Fruit fly (Drosophila melanogaster) whole organism, embryonic: ENCODE data around the gene sr.

Experiments used
- Atf3 ChIP-seq: fragments of 200-800 bp; sonication (Bioruptor generic); optimal IDR thresholded peaks from 3 replicates; lab custom pipeline; 2016; ENCODE audit warnings: missing biosample characterization, missing genetic modification characterization
- BEAF-32 ChIP-seq: fragments of 200-800 bp; sonication (Bioruptor generic); optimal IDR thresholded peaks from 3 replicates; lab custom pipeline; 2017; ENCODE audit warnings: missing biosample characterization, missing genetic modification characterization, mild to moderate bottlenecking, moderate library complexity, missing genetic modification reagents
- CG10267 ChIP-seq: fragments of 200-800 bp; sonication (Bioruptor generic); optimal IDR thresholded peaks from 2 replicates; lab custom pipeline; 2018; ENCODE audit warnings: missing biosample characterization, mild to moderate bottlenecking, missing genetic modification characterization, moderate library complexity
- CG15011 ChIP-seq: fragments of 200-800 bp; sonication (Bioruptor generic); optimal IDR thresholded peaks from 3 replicates; lab custom pipeline; 2018; ENCODE audit warnings: missing biosample characterization, mild to moderate bottlenecking, missing genetic modification characterization
- CG15073 ChIP-seq: fragments of 200-800 bp; sonication (Bioruptor generic); optimal IDR thresholded peaks from 2 replicates; lab custom pipeline; 2016; ENCODE audit warnings: missing biosample characterization, missing genetic modification characterization
- CG15514 ChIP-seq: fragments of 200-800 bp; sonication (Bioruptor generic); optimal IDR thresholded peaks from 3 replicates; lab custom pipeline; 2017; ENCODE audit warnings: missing biosample characterization, missing genetic modification characterization, mild to moderate bottlenecking, moderate library complexity, missing genetic modification reagents
- CG15601 ChIP-seq: fragments of 200-800 bp; sonication (Bioruptor generic); optimal IDR thresholded peaks from 3 replicates; lab custom pipeline; 2019; ENCODE audit warnings: missing biosample characterization, mild to moderate bottlenecking, missing genetic modification characterization, moderate library complexity
- CG1603 ChIP-seq: fragments of 200-800 bp; sonication (Bioruptor generic); optimal IDR thresholded peaks from 2 replicates; lab custom pipeline; 2019; ENCODE audit warnings: missing biosample characterization, mild to moderate bottlenecking, missing genetic modification characterization, moderate library complexity
- CG1792 ChIP-seq: fragments of 200-800 bp; sonication (Bioruptor generic); optimal IDR thresholded peaks from 2 replicates; lab custom pipeline; 2016; ENCODE audit warnings: missing biosample characterization, missing genetic modification characterization
- CG2116 ChIP-seq: fragments of 200-800 bp; sonication (Bioruptor generic); optimal IDR thresholded peaks from 3 replicates; lab custom pipeline; 2018; ENCODE audit warnings: missing biosample characterization, mild to moderate bottlenecking, missing genetic modification characterization
- CG2712 ChIP-seq: fragments of 200-800 bp; optimal IDR thresholded peaks from 3 replicates; lab custom pipeline; 2019; ENCODE audit warnings: missing biosample characterization, mild to moderate bottlenecking, missing genetic modification characterization, moderate library complexity
- CG30431 ChIP-seq: fragments of 200-800 bp; sonication (Bioruptor generic); optimal IDR thresholded peaks from 2 replicates; lab custom pipeline; 2017; ENCODE audit warnings: missing biosample characterization, missing genetic modification characterization
- CG3838 ChIP-seq: fragments of 200-800 bp; sonication (Bioruptor generic); optimal IDR thresholded peaks from 3 replicates; lab custom pipeline; 2016; ENCODE audit warnings: missing biosample characterization, missing genetic modification characterization
- CG4328 ChIP-seq: fragments of 200-800 bp; sonication (Bioruptor generic); optimal IDR thresholded peaks from 3 replicates; lab custom pipeline; 2017; ENCODE audit warnings: missing biosample characterization, missing genetic modification reagents, missing genetic modification characterization
- CG4617 ChIP-seq: fragments of 200-800 bp; sonication (Bioruptor generic); optimal IDR thresholded peaks from 3 replicates; lab custom pipeline; 2016; ENCODE audit warnings: missing biosample characterization, missing genetic modification characterization, borderline replicate concordance
- CG5180 ChIP-seq: fragments of 200-800 bp; sonication (Bioruptor generic); optimal IDR thresholded peaks from 3 replicates; lab custom pipeline; 2017; ENCODE audit warnings: missing biosample characterization, missing genetic modification characterization, mild to moderate bottlenecking, moderate library complexity, missing genetic modification reagents
- CG6654 ChIP-seq: fragments of 200-800 bp; sonication (Bioruptor generic); optimal IDR thresholded peaks from 2 replicates; lab custom pipeline; 2017; ENCODE audit warnings: missing biosample characterization, mild to moderate bottlenecking, missing genetic modification characterization
- CG8089 ChIP-seq: fragments of 200-800 bp; sonication (Bioruptor generic); optimal IDR thresholded peaks from 3 replicates; lab custom pipeline; 2016; ENCODE audit warnings: missing biosample characterization, missing genetic modification characterization
- CG8281 ChIP-seq: fragments of 200-800 bp; sonication (Bioruptor generic); optimal IDR thresholded peaks from 2 replicates; lab custom pipeline; 2018; ENCODE audit warnings: missing biosample characterization, mild to moderate bottlenecking, missing genetic modification characterization, moderate library complexity
- CG8290 ChIP-seq, 3 experiments: fragments of 200-800 bp; sonication (Bioruptor generic); optimal IDR thresholded peaks; 2 replicates each; lab custom pipeline; 2016 to 2019; ENCODE audit warnings: missing biosample characterization in 3 of 3, missing genetic modification characterization in 3 of 3, mild to moderate bottlenecking in 2 of 3, moderate library complexity in 1 of 3
- Dp ChIP-seq: fragments of 200-800 bp; sonication (Bioruptor generic); optimal IDR thresholded peaks from 2 replicates; lab custom pipeline; 2018; ENCODE audit warnings: missing biosample characterization, mild to moderate bottlenecking, missing genetic modification characterization, moderate library complexity
- E2f1 ChIP-seq: fragments of 200-800 bp; sonication (Bioruptor generic); IDR thresholded peaks from 2 replicates; pipeline ENCODE4 v1.3.6; 2022; ENCODE audit warnings: missing biosample characterization, missing genetic modification characterization
- E2f2 ChIP-seq: fragments of 200-800 bp; sonication (Bioruptor generic); IDR thresholded peaks from 2 replicates; pipeline ENCODE4 v1.3.6; 2022; ENCODE audit warnings: missing biosample characterization, missing genetic modification characterization
- HLH3B ChIP-seq: fragments of 200-800 bp; sonication (Bioruptor generic); IDR thresholded peaks from 2 replicates; pipeline ENCODE4 v1.3.6; 2022; ENCODE audit warnings: missing biosample characterization, missing genetic modification characterization
- HLHmδ ChIP-seq: fragments of 200-800 bp; sonication (Bioruptor generic); optimal IDR thresholded peaks from 2 replicates; lab custom pipeline; 2018; ENCODE audit warnings: missing biosample characterization, mild to moderate bottlenecking, missing genetic modification characterization, moderate library complexity
- HmgZ ChIP-seq: fragments of 200-800 bp; sonication (Bioruptor generic); optimal IDR thresholded peaks from 2 replicates; lab custom pipeline; 2018; ENCODE audit warnings: missing biosample characterization, mild to moderate bottlenecking, missing genetic modification characterization
- Kr ChIP-seq: fragments of 200-800 bp; sonication (Bioruptor generic); optimal IDR thresholded peaks from 2 replicates; lab custom pipeline; 2017; ENCODE audit warnings: missing biosample characterization, mild to moderate bottlenecking, missing genetic modification characterization
- Lhr ChIP-seq: fragments of 200-800 bp; sonication (Bioruptor generic); optimal IDR thresholded peaks from 3 replicates; lab custom pipeline; 2017; ENCODE audit warnings: mild to moderate bottlenecking, missing biosample characterization, missing genetic modification reagents, missing genetic modification characterization
- MBD-R2 ChIP-seq: fragments of 200-800 bp; sonication (Bioruptor generic); IDR thresholded peaks from 2 replicates; pipeline ENCODE4 v1.3.6; 2022; ENCODE audit warnings: missing biosample characterization, missing genetic modification characterization
- Mad ChIP-seq: fragments of 200-800 bp; sonication (Bioruptor generic); optimal IDR thresholded peaks from 2 replicates; lab custom pipeline; 2016; ENCODE audit warnings: missing biosample characterization, missing genetic modification characterization
- Six4 ChIP-seq: fragments of 200-800 bp; sonication (Bioruptor generic); optimal IDR thresholded peaks from 2 replicates; lab custom pipeline; 2016; ENCODE audit warnings: missing biosample characterization, missing genetic modification characterization
- amos ChIP-seq: fragments of 200-800 bp; sonication (Bioruptor generic); IDR thresholded peaks from 2 replicates; pipeline ENCODE4 v1.3.6; 2022; ENCODE audit warnings: missing biosample characterization, missing genetic modification characterization; ENCODE audit not compliant: partially characterized antibody
- aop ChIP-seq: fragments of 200-800 bp; sonication (Bioruptor generic); IDR thresholded peaks from 2 replicates; pipeline ENCODE4 v1.3.6; 2022; ENCODE audit warnings: missing biosample characterization, missing genetic modification characterization
- ash1 ChIP-seq: fragments of 200-800 bp; sonication (Bioruptor generic); optimal IDR thresholded peaks from 2 replicates; lab custom pipeline; 2018; ENCODE audit warnings: missing biosample characterization, mild to moderate bottlenecking, missing genetic modification characterization
- bbx ChIP-seq: fragments of 200-800 bp; sonication (Bioruptor generic); IDR thresholded peaks from 2 replicates; pipeline ENCODE4 v1.3.6; 2022; ENCODE audit warnings: missing biosample characterization, missing genetic modification characterization; ENCODE audit not compliant: partially characterized antibody
- chm ChIP-seq: fragments of 200-800 bp; sonication (Bioruptor generic); IDR thresholded peaks from 2 replicates; pipeline ENCODE4 v1.3.6; 2022; ENCODE audit warnings: missing biosample characterization, missing genetic modification characterization
- crc ChIP-seq: fragments of 200-800 bp; sonication (Bioruptor generic); optimal IDR thresholded peaks from 2 replicates; lab custom pipeline; 2016; ENCODE audit warnings: missing biosample characterization, missing genetic modification characterization
- cwo ChIP-seq: fragments of 200-800 bp; sonication (Bioruptor generic); optimal IDR thresholded peaks from 3 replicates; lab custom pipeline; 2017; ENCODE audit warnings: missing biosample characterization, missing genetic modification characterization, mild to moderate bottlenecking, moderate library complexity, missing genetic modification reagents
- emc ChIP-seq: fragments of 200-800 bp; sonication (Bioruptor generic); optimal IDR thresholded peaks from 2 replicates; lab custom pipeline; 2016; ENCODE audit warnings: missing biosample characterization, missing genetic modification characterization
- ewg ChIP-seq: fragments of 200-800 bp; sonication (Bioruptor generic); optimal IDR thresholded peaks from 3 replicates; lab custom pipeline; 2017; ENCODE audit warnings: mild to moderate bottlenecking, missing biosample characterization, missing genetic modification reagents, missing genetic modification characterization
- fd64A ChIP-seq: fragments of 200-800 bp; sonication (Bioruptor generic); optimal IDR thresholded peaks from 3 replicates; lab custom pipeline; 2018; ENCODE audit warnings: missing biosample characterization, mild to moderate bottlenecking, missing genetic modification characterization
- gce ChIP-seq: fragments of 200-800 bp; sonication (Bioruptor generic); IDR thresholded peaks from 3 replicates; pipeline ENCODE4 v1.3.6; 2022; ENCODE audit warnings: missing biosample characterization, missing genetic modification characterization
- gfzf ChIP-seq: fragments of 200-800 bp; sonication (Bioruptor generic); optimal IDR thresholded peaks from 2 replicates; lab custom pipeline; 2016; ENCODE audit warnings: missing biosample characterization, mild to moderate bottlenecking, missing genetic modification characterization, moderate library complexity
- ken ChIP-seq: fragments of 200-800 bp; sonication (Bioruptor generic); IDR thresholded peaks from 3 replicates; pipeline ENCODE4 v1.3.6; 2022; ENCODE audit warnings: missing biosample characterization, missing genetic modification characterization
- ro ChIP-seq: fragments of 200-800 bp; sonication (Bioruptor generic); IDR thresholded peaks from 2 replicates; pipeline ENCODE4 v1.3.6; 2022; ENCODE audit warnings: missing biosample characterization, missing genetic modification characterization
- salm ChIP-seq: fragments of 200-800 bp; sonication (Bioruptor generic); optimal IDR thresholded peaks from 2 replicates; lab custom pipeline; 2018; ENCODE audit warnings: missing biosample characterization, mild to moderate bottlenecking, missing genetic modification characterization
- scrt ChIP-seq: fragments of 200-800 bp; sonication (Bioruptor generic); optimal IDR thresholded peaks from 2 replicates; lab custom pipeline; 2018; ENCODE audit warnings: missing biosample characterization, mild to moderate bottlenecking, missing genetic modification characterization, moderate library complexity
- seq ChIP-seq: fragments of 200-800 bp; sonication (Bioruptor generic); IDR thresholded peaks from 2 replicates; pipeline ENCODE4 v1.3.6; 2022; ENCODE audit warnings: missing biosample characterization, missing genetic modification characterization
- stwl ChIP-seq: fragments of 200-800 bp; sonication (Bioruptor generic); optimal IDR thresholded peaks from 3 replicates; lab custom pipeline; 2018; ENCODE audit warnings: missing biosample characterization, mild to moderate bottlenecking, missing genetic modification characterization, moderate library complexity
- z ChIP-seq: fragments of 200-800 bp; sonication (Bioruptor generic); IDR thresholded peaks from 3 replicates; pipeline ENCODE4 v1.3.6; 2022; ENCODE audit warnings: missing biosample characterization, missing genetic modification characterization

The sr gene

DNA sequence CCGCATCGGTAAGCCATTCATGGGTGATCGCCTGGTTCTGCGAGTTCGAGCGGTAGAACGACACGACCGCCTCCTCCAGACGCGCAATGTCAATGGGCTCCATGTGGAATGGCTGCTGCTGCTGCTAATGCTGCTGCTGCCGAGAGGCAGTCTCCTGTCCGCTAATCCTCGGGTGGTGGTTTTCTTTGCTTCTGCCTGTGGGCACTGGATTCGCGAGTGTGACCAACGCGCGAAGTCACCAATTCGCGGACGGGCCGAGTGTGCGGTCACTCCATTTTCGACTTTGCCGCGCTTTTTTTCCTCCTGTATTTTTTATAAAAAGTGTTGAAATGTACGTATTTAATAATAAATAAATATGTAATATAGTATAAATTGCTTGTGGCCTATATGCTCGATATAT lies 92.6 kb downstream of the sr start, which contains the start of gene cdm (continued):
- peak; percentile 0 for TF ChIP-seq Lhr
- peak; percentile 86 for TF ChIP-seq stwl (tag; lab: Kevin White, UChicago)
- peak; percentile 49 for TF ChIP-seq CG4617 (GFP tag; lab: Kevin White, UChicago)
- TF ChIP-seq CG15601 (tag; lab: Kevin White, UChicago), result no peak
- TF ChIP-seq Atf3, result no peak
- TF ChIP-seq salm (tag; lab: Kevin White, UChicago), result no peak
- peak; percentile 52; the same call in 1 of the 2 replicates for TF ChIP-seq chm (GFP tag; lab: Robert Waterston, UW)
- TF ChIP-seq CG10267 (tag; lab: Kevin White, UChicago), result peak; percentile 69
- TF ChIP-seq cwo (GFP tag; lab: Kevin White, UChicago), result no peak
- no peak for TF ChIP-seq CG6654 (GFP tag; lab: Kevin White, UChicago)
- no peak for TF ChIP-seq CG8281
- TF ChIP-seq ken (GFP tag; lab: Robert Waterston, UW), result 0 out of 3 replicates have a peak, but pooled peaks have one; percentile 32
- peak; percentile 42; the same call in 1 of the 2 replicates for TF ChIP-seq seq (GFP tag; lab: Robert Waterston, UW)
- no peak for TF ChIP-seq aop
- TF ChIP-seq scrt (GFP tag; lab: Kevin White, UChicago), result no peak
- TF ChIP-seq BEAF-32 (GFP tag; lab: Kevin White, UChicago), result peak; percentile 10
- no peak for TF ChIP-seq CG3838 (GFP tag; lab: Kevin White, UChicago)
- TF ChIP-seq HmgZ, result peak; percentile 4
- peak; percentile 88 for TF ChIP-seq E2f2 (GFP tag; lab: Robert Waterston, UW)
- TF ChIP-seq CG8089, result no peak
- TF ChIP-seq Six4 (GFP tag; lab: Kevin White, UChicago), result no peak
- TF ChIP-seq ash1 (GFP tag; lab: Kevin White, UChicago), result no peak
- TF ChIP-seq CG2116 (GFP tag; lab: Kevin White, UChicago), result peak; percentile 27
- TF ChIP-seq fd64A (GFP tag; lab: Kevin White, UChicago), result no peak
- TF ChIP-seq CG15073 (GFP tag; lab: Kevin White, UChicago), result no peak
- peak; percentile 87 for TF ChIP-seq MBD-R2 (GFP tag; lab: Robert Waterston, UW)
- no peak for TF ChIP-seq CG2712 (tag; lab: Kevin White, UChicago)
- no peak for TF ChIP-seq CG15011 (GFP tag; lab: Kevin White, UChicago)
- 0 out of 3 replicates have a peak, but pooled peaks have one; percentile 35 for TF ChIP-seq z
- TF ChIP-seq E2f1 (GFP tag; lab: Robert Waterston, UW), result peak; percentile 71; the same call in 1 of the 2 replicates
- TF ChIP-seq CG15514 (GFP tag; lab: Kevin White, UChicago), result peak; percentile 80
- peak; percentile 62 for TF ChIP-seq ewg (GFP tag; lab: Kevin White, UChicago)
- no peak for TF ChIP-seq CG8290 (GFP tag; optimal IDR thresholded peaks at IDR 0.05; lab: Kevin White, UChicago)
- no peak for TF ChIP-seq CG8290 (tag; optimal IDR thresholded peaks at IDR 0.05; lab: Kevin White, UChicago)
- no peak for TF ChIP-seq crc (GFP tag; lab: Kevin White, UChicago)
- no peak for TF ChIP-seq CG30431
- no peak for TF ChIP-seq CG5180 (GFP tag; lab: Kevin White, UChicago)
- TF ChIP-seq CG1603 (tag; lab: Kevin White, UChicago), result no peak
- peak; percentile 82 for TF ChIP-seq Dp (GFP tag; lab: Kevin White, UChicago)
- TF ChIP-seq gfzf (GFP tag; lab: Kevin White, UChicago), result peak; percentile 79
- TF ChIP-seq CG4328 (GFP tag; lab: Kevin White, UChicago), result no peak
- TF ChIP-seq emc (GFP tag; lab: Kevin White, UChicago), result no peak
- no peak for TF ChIP-seq HLH3B
- TF ChIP-seq amos, result 0 out of 2 replicates have a peak, but pooled peaks have one; percentile 3
- no peak for TF ChIP-seq ro (GFP tag; lab: Robert Waterston, UW)
- TF ChIP-seq HLHmδ (GFP tag; lab: Kevin White, UChicago), result no peak
- TF ChIP-seq CG1792 (GFP tag; lab: Kevin White, UChicago), result no peak
- no peak for TF ChIP-seq gce (GFP tag; lab: Robert Waterston, UW)
- no peak for TF ChIP-seq Kr (GFP tag; lab: Kevin White, UChicago)
- peak; percentile 16; the same call in 1 of the 2 replicates for TF ChIP-seq bbx (GFP tag; lab: Robert Waterston, UW)
- TF ChIP-seq Mad (GFP tag; lab: Kevin White, UChicago), result no peak
